Worm (Caenorhabditis elegans) whole organism, midembryonic: ENCODE results near the gene ins-37.

Experiments used
- klf-2 ChIP-seq: fragments of 200-800 bp; sonication (Bioruptor generic); conservative IDR thresholded peaks from 2 replicates; pipeline ENCODE4 v1.3.6; 2022; ENCODE audit warnings: missing genetic modification reagents, missing genetic modification characterization, missing compliant biosample characterization
- med-1 ChIP-seq: sonication (generic microtip); optimal IDR thresholded peaks from 2 replicates; lab custom pipeline; 2017; ENCODE audit warnings: missing genetic modification characterization, mild to moderate bottlenecking, missing compliant biosample characterization, antibody characterized with exemption, missing genetic modification reagents; ENCODE audit not compliant: insufficient read depth
- ref-1 ChIP-seq: fragments of 200-800 bp; sonication (Bioruptor generic); conservative IDR thresholded peaks from 2 replicates; pipeline ENCODE4 v1.3.6; 2022; ENCODE audit warnings: missing genetic modification reagents, missing genetic modification characterization, missing compliant biosample characterization
- ztf-29 ChIP-seq: fragments of 200-800 bp; sonication (Bioruptor generic); IDR thresholded peaks from 2 replicates; pipeline ENCODE4 v1.3.6; 2022; ENCODE audit warnings: missing genetic modification reagents, missing genetic modification characterization, missing compliant biosample characterization

DNA sequence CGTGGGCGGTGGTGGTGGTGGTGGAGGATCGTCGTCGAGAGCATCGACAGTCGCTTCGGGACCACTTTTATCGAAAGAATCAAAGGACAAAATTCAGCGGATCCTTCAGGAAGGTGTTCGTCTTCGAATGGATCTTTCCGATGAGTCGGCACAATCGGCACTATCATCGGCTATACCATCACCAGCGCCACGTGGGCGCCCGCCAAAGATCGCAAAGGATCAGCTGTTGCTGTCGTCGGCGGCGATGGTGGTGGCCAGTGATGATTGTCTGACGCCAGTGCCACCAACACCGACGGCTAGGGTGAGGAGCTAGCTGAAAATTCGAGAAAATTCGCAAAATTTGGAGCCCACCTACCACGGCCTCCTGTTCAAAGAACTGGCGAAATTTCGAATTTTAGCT is 42.1 kb upstream of the ins-37 start:
- TF ChIP-seq ztf-29 (GFP tag; lab: Robert Waterston, UW) = no peak
- TF ChIP-seq med-1 (GFP tag; lab: Kevin White, UChicago) = no peak
- no peak for TF ChIP-seq klf-2
- TF ChIP-seq ref-1 (GFP tag; lab: Robert Waterston, UW) = no peak
